Worm (Caenorhabditis elegans) whole organism, young adult: Measurements from ENCODE around the gene F52G3.8.

Source experiments
- B0336.3 ChIP-seq: fragments of 200-800 bp; sonication (Bioruptor generic); IDR thresholded peaks from 2 replicates; pipeline ENCODE4 v1.3.6; 2022; ENCODE audit warnings: missing genetic modification characterization, missing compliant biosample characterization
- C17E4.6 ChIP-seq: fragments of 200-800 bp; sonication (Bioruptor generic); IDR thresholded peaks from 2 replicates; pipeline ENCODE4 v1.3.6; 2022; ENCODE audit warnings: missing genetic modification reagents, missing genetic modification characterization, missing compliant biosample characterization
- D2030.7 ChIP-seq: fragments of 200-800 bp; sonication (Bioruptor generic); IDR thresholded peaks from 2 replicates; pipeline ENCODE4 v1.3.6; 2022; ENCODE audit warnings: missing genetic modification reagents, missing genetic modification characterization, missing compliant biosample characterization
- F39B2.1 ChIP-seq: fragments of 200-800 bp; sonication (Bioruptor generic); IDR thresholded peaks from 2 replicates; pipeline ENCODE4 v1.3.6; 2022; ENCODE audit warnings: missing genetic modification reagents, missing genetic modification characterization, missing compliant biosample characterization
- F57A8.1 ChIP-seq: fragments of 200-800 bp; sonication (Bioruptor generic); optimal IDR thresholded peaks from 2 replicates; lab custom pipeline; 2018; ENCODE audit warnings: mild to moderate bottlenecking, missing genetic modification characterization, moderate library complexity, missing compliant biosample characterization
- T26A5.8 ChIP-seq: sonication (generic microtip); optimal IDR thresholded peaks from 2 replicates; lab custom pipeline; 2016; ENCODE audit warnings: missing genetic modification characterization, missing compliant biosample characterization
- Y53F4B.3 ChIP-seq: fragments of 200-800 bp; sonication (Bioruptor generic); IDR thresholded peaks from 2 replicates; pipeline ENCODE4 v1.3.6; 2022; ENCODE audit warnings: missing genetic modification reagents, missing genetic modification characterization, missing compliant biosample characterization
- Y67H2A.10 ChIP-seq: fragments of 200-800 bp; sonication (Bioruptor generic); conservative IDR thresholded peaks from 2 replicates; pipeline ENCODE4 v1.3.6; 2022; ENCODE audit warnings: missing genetic modification reagents, missing genetic modification characterization, missing compliant biosample characterization
- ZK185.1 ChIP-seq: sonication (generic microtip); optimal IDR thresholded peaks from 2 replicates; lab custom pipeline; 2016; ENCODE audit warnings: mild to moderate bottlenecking, missing genetic modification characterization, missing compliant biosample characterization; ENCODE audit not compliant: poor library complexity, severe bottlenecking
- aptf-2 ChIP-seq: fragments of 200-800 bp; sonication (Bioruptor generic); conservative IDR thresholded peaks from 2 replicates; pipeline ENCODE4 v1.3.6; 2022; ENCODE audit warnings: missing genetic modification reagents, missing genetic modification characterization, missing compliant biosample characterization
- aptf-3 ChIP-seq: fragments of 200-800 bp; sonication (Bioruptor generic); IDR thresholded peaks from 2 replicates; pipeline ENCODE4 v1.3.6; 2022; ENCODE audit warnings: missing genetic modification characterization, missing compliant biosample characterization
- athp-1 ChIP-seq: sonication (generic microtip); optimal IDR thresholded peaks from 2 replicates; lab custom pipeline; 2017; ENCODE audit warnings: mild to moderate bottlenecking, missing genetic modification characterization, missing compliant biosample characterization
- bed-1 ChIP-seq: fragments of 200-800 bp; sonication (Bioruptor generic); IDR thresholded peaks from 2 replicates; pipeline ENCODE4 v1.3.6; 2022; ENCODE audit warnings: missing genetic modification reagents, missing genetic modification characterization, missing compliant biosample characterization
- bed-2 ChIP-seq: fragments of 200-800 bp; sonication (Bioruptor generic); IDR thresholded peaks from 2 replicates; pipeline ENCODE4 v1.3.6; 2022; ENCODE audit warnings: missing genetic modification reagents, missing genetic modification characterization, missing compliant biosample characterization
- cebp-2 ChIP-seq: fragments of 200-800 bp; sonication (Bioruptor generic); IDR thresholded peaks from 2 replicates; pipeline ENCODE4 v1.3.6; 2022; ENCODE audit warnings: missing genetic modification characterization, missing compliant biosample characterization
- dox-1 ChIP-seq: fragments of 200-800 bp; sonication (Bioruptor generic); IDR thresholded peaks from 2 replicates; pipeline ENCODE4 v1.3.6; 2022; ENCODE audit warnings: missing genetic modification reagents, missing genetic modification characterization, missing compliant biosample characterization
- egl-18 ChIP-seq: fragments of 200-800 bp; sonication (Bioruptor generic); IDR thresholded peaks from 2 replicates; pipeline ENCODE4 v1.3.6; 2022; ENCODE audit warnings: missing genetic modification reagents, missing genetic modification characterization, missing compliant biosample characterization
- fkh-3 ChIP-seq: sonication (generic microtip); optimal IDR thresholded peaks from 2 replicates; lab custom pipeline; 2016; ENCODE audit warnings: mild to moderate bottlenecking, missing genetic modification characterization, missing compliant biosample characterization
- him-1 ChIP-seq: sonication (generic microtip); optimal IDR thresholded peaks from 2 replicates; lab custom pipeline; 2016; ENCODE audit warnings: missing genotype, missing genetic modification reagents, missing genetic modification characterization, missing compliant biosample characterization
- hsf-1 ChIP-seq: fragments of 200-800 bp; sonication (Bioruptor generic); IDR thresholded peaks from 2 replicates; pipeline ENCODE4 v1.3.6; 2022; ENCODE audit warnings: missing genetic modification reagents, missing genetic modification characterization, missing compliant biosample characterization
- lin-26 ChIP-seq: fragments of 200-800 bp; sonication (Bioruptor generic); IDR thresholded peaks from 2 replicates; pipeline ENCODE4 v1.3.6; 2022; ENCODE audit warnings: missing genetic modification reagents, missing genetic modification characterization, missing compliant biosample characterization
- lin-35 ChIP-seq, 3 experiments: fragments of 150-350 bp in 2 of 3; sonication (generic microtip) in 1 of 3; optimal IDR thresholded peaks; 2 replicates each; lab custom pipeline; 2014 to 2018; ENCODE audit warnings: missing biosample characterization in 3 of 3, missing genetic modification characterization in 3 of 3, missing genetic modification reagents in 3 of 3
- lin-54 ChIP-seq: fragments of 200-800 bp; sonication (Bioruptor generic); optimal IDR thresholded peaks from 2 replicates; lab custom pipeline; 2018; ENCODE audit warnings: mild to moderate bottlenecking, missing genetic modification characterization, missing compliant biosample characterization
- madf-3 ChIP-seq: fragments of 200-800 bp; sonication (Bioruptor generic); IDR thresholded peaks from 2 replicates; pipeline ENCODE4 v1.3.6; 2022; ENCODE audit warnings: missing genetic modification reagents, missing genetic modification characterization, missing compliant biosample characterization
- mcd-1 ChIP-seq: fragments of 200-800 bp; sonication (Bioruptor generic); IDR thresholded peaks from 2 replicates; pipeline ENCODE4 v1.3.6; 2022; ENCODE audit warnings: missing genetic modification reagents, missing genetic modification characterization, missing compliant biosample characterization
- nhr-179 ChIP-seq: sonication (generic microtip); optimal IDR thresholded peaks from 2 replicates; lab custom pipeline; 2016; ENCODE audit warnings: mild to moderate bottlenecking, missing genetic modification characterization, missing compliant biosample characterization
- nhr-27 ChIP-seq: fragments of 200-800 bp; sonication (Bioruptor generic); optimal IDR thresholded peaks from 2 replicates; lab custom pipeline; 2018; ENCODE audit warnings: mild to moderate bottlenecking, missing genetic modification characterization, moderate library complexity, missing compliant biosample characterization
- nhr-80 ChIP-seq: sonication (generic microtip); optimal IDR thresholded peaks from 2 replicates; lab custom pipeline; 2016; ENCODE audit warnings: missing genetic modification characterization, missing compliant biosample characterization
- nhr-90 ChIP-seq: sonication (generic microtip); optimal IDR thresholded peaks from 2 replicates; lab custom pipeline; 2016; ENCODE audit warnings: missing genotype, mild to moderate bottlenecking, missing genetic modification characterization, missing compliant biosample characterization
- rcor-1 ChIP-seq: fragments of 200-800 bp; sonication (Bioruptor generic); IDR thresholded peaks from 2 replicates; pipeline ENCODE4 v1.3.6; 2022; ENCODE audit warnings: missing genetic modification reagents, missing genetic modification characterization, missing compliant biosample characterization
- sdz-38 ChIP-seq: sonication (generic microtip); optimal IDR thresholded peaks from 2 replicates; lab custom pipeline; 2016; ENCODE audit warnings: missing genotype, missing genetic modification characterization, missing compliant biosample characterization
- snpc-1.1 ChIP-seq: sonication (generic microtip); optimal IDR thresholded peaks from 2 replicates; lab custom pipeline; 2017; ENCODE audit warnings: missing genetic modification characterization, mild to moderate bottlenecking, missing compliant biosample characterization, antibody characterized with exemption, moderate library complexity, missing genotype, missing genetic modification reagents; ENCODE audit not compliant: insufficient read depth
- somi-1 ChIP-seq: fragments of 200-800 bp; sonication (Bioruptor generic); optimal IDR thresholded peaks from 2 replicates; lab custom pipeline; 2018; ENCODE audit warnings: mild to moderate bottlenecking, missing genetic modification characterization, missing compliant biosample characterization
- tbp1 ChIP-seq: fragments of 200-800 bp; sonication (Bioruptor generic); optimal IDR thresholded peaks from 2 replicates; lab custom pipeline; 2018; ENCODE audit warnings: mild to moderate bottlenecking, missing genetic modification characterization, missing compliant biosample characterization
- zfh-2 ChIP-seq: fragments of 200-800 bp; sonication (Bioruptor generic); conservative IDR thresholded peaks from 2 replicates; pipeline ENCODE4 v1.3.6; 2022; ENCODE audit warnings: missing genetic modification reagents, missing genetic modification characterization, missing compliant biosample characterization
- zim-3 ChIP-seq: sonication (generic microtip); optimal IDR thresholded peaks from 2 replicates; lab custom pipeline; 2017; ENCODE audit warnings: mild to moderate bottlenecking, missing genetic modification characterization, moderate library complexity, missing compliant biosample characterization
- ztf-22 ChIP-seq: fragments of 200-800 bp; sonication (Bioruptor generic); optimal IDR thresholded peaks from 2 replicates; lab custom pipeline; 2018; ENCODE audit warnings: mild to moderate bottlenecking, missing genetic modification characterization, moderate library complexity, missing compliant biosample characterization

Gene F52G3.8

DNA sequence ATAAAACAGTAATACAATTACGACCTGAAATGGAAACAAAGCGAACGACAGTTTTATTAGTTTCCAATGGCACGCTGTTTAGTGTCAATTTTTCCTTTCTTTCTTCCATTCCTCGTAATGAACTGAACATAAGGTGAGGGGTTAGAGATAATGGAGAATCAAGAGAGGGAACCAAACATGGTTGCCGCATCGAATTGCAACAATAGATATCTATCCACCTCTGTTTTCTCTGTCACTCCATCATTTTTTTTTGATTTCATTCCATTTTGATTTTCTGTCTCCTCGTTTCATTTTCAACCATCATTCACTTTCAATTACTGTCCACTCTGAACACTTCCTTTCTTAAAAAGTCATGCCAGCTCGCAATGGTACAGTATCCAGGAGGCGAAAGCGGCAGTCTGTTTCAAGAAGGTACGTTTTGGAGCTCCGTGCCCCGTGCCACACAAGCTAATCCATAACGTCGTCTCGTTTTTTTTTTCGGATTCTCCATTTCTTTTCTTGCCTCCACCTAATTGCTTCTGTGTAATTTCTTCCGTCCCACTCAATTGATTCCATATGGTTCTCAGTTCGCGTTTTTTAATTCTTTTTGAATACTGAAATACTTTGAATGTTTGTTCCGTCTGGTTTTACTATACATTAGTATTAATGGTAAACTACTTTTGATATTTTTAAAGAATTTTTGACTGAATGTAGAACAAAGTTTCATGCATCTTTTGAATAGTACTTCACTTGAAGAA is 42.6 kb upstream of the F52G3.8 start:
- TF ChIP-seq sdz-38 (tag; lab: Kevin White, UChicago) (no peak), nhr-90 (tag; lab: Kevin White, UChicago) (no peak), rcor-1 (no peak), hsf-1 (GFP tag; lab: Robert Waterston, UW) (no peak), ZK185.1 (tag; lab: Kevin White, UChicago) (peak; percentile 19), bed-2 (GFP tag; lab: Robert Waterston, UW) (no peak), nhr-80 (tag; lab: Kevin White, UChicago) (peak; percentile 48)

DNA sequence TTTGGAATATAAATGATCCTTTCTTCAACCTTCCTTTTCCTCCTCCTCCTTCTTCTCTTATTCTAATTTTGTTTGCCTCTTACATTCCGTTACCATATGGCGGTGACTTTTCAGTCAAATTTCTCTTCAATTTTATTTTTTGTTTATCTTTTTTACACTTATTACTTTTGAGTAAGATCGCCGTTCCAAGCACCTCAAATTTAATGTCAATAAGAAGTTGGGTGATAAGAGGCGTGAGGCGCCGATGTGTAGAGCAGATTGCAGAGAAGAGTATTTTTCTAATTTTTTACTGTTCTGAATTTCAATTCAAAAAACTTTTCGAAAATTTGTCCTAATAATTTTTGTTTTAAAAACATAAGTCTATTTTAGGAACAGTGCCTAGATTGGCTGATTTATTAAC is 41.7 kb upstream of the F52G3.8 start:
- no peak for TF ChIP-seq F39B2.1 (GFP tag; lab: Robert Waterston, UW)
- no peak for TF ChIP-seq C17E4.6 (GFP tag; lab: Robert Waterston, UW)
- no peak for TF ChIP-seq zfh-2 (GFP tag; lab: Robert Waterston, UW)

DNA sequence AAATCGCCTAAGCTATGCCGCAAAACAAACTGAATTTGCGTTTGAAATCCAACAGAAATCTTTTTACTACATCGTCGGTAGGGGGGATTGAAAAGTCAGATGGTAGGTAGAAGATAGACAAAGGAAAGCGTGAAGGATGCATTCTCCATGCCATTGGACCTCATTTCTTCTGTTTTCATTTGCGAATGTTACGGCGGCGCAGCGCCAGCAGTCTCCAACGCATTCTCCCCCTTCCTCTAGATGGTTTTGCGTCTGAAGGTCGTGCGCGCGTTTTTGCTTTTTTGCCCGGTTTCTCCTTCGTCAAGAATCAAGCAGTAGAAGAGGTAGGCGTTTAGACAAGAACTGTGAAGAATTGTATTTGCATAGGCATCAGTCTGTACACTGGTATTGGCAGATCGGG is 40.8 kb upstream of the F52G3.8 start:
- TF ChIP-seq aptf-2 (GFP tag; lab: Robert Waterston, UW) (no peak), egl-18 (GFP tag; lab: Robert Waterston, UW) (no peak)

DNA sequence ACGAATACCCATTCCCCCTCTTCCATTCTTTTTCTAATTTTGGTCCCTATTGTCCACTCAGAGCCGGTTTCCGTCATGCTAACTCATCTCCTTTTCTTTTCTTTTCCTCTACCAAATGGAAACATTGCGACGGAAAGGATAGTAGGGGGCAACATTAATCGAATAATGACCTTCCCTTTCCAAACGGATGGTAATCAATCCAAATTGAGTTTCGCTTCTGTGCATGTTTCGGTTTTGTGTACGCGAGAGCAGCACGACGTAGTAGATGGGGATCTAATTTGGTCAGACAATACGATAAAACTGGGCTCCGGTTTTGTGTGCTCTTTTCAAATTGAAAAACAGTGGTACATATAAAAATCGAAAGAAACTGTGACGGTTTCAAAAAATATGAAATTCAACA is 38.7 kb upstream of the F52G3.8 start:
- no peak for TF ChIP-seq tbp1
- TF ChIP-seq cebp-2 (GFP tag; lab: Robert Waterston, UW), result no peak
- TF ChIP-seq fkh-3, result no peak
- no peak for TF ChIP-seq madf-3 (GFP tag; lab: Robert Waterston, UW)
- TF ChIP-seq aptf-3, result no peak
- no peak for TF ChIP-seq lin-26 (GFP tag; lab: Robert Waterston, UW)
- no peak for TF ChIP-seq dox-1 (GFP tag; lab: Robert Waterston, UW)
- TF ChIP-seq C17E4.6 (GFP tag; lab: Robert Waterston, UW), result no peak
- no peak for TF ChIP-seq ZK185.1 (tag; lab: Kevin White, UChicago)
- TF ChIP-seq him-1 (tag; lab: Kevin White, UChicago), result no peak
- no peak for TF ChIP-seq lin-35 (GFP tag; optimal IDR thresholded peaks at IDR 0.05; lab: Kevin White, UChicago)
- TF ChIP-seq D2030.7 (GFP tag; lab: Robert Waterston, UW), result no peak
- no peak for TF ChIP-seq zim-3 (tag; lab: Kevin White, UChicago)
- TF ChIP-seq nhr-27 (tag; lab: Kevin White, UChicago), result no peak
- no peak for TF ChIP-seq lin-54 (GFP tag; lab: Kevin White, UChicago)
- no peak for TF ChIP-seq T26A5.8 (tag; lab: Kevin White, UChicago)
- no peak for TF ChIP-seq nhr-179
- TF ChIP-seq ztf-22 (GFP tag; lab: Kevin White, UChicago), result no peak
- no peak for TF ChIP-seq B0336.3 (GFP tag; lab: Robert Waterston, UW)

DNA sequence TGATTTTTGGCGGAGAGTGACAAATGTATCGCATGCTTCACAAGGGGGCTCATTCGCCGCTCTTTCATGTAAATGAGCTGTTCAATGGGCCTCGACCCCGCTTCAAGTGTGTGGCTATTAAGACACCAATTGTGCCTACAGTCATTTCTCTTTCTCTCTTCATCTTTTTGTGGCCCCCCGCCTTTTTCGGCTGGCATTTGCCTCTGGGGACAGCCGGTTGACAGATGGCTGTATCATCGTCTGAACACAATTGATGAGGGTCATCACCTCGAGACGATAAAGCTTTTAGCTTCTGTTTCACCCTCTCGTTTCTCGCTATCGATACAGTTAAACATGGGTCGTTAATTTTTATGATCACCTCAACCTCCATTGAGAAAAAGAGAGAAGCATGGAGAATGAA is 35.6 kb upstream of the F52G3.8 start:
- TF ChIP-seq bed-1 (no peak), F57A8.1 (GFP tag; lab: Kevin White, UChicago) (no peak), athp-1 (tag; lab: Kevin White, UChicago) (no peak), mcd-1 (no peak), nhr-27 (tag; lab: Kevin White, UChicago) (no peak), Y53F4B.3 (GFP tag; lab: Robert Waterston, UW) (no peak), snpc-1.1 (tag; lab: Kevin White, UChicago) (no peak), somi-1 (GFP tag; lab: Kevin White, UChicago) (no peak), Y67H2A.10 (GFP tag; lab: Robert Waterston, UW) (no peak)
